Fruit fly (Drosophila melanogaster) whole organism, prepupa: Measurements from ENCODE around the gene CG31013.
A peak's percentile ranks its signal among the peaks of the same experiment; 100 is the strongest.

Experiments
- CG10669 ChIP-seq: fragments of 200-800 bp; sonication (Bioruptor generic); optimal IDR thresholded peaks from 3 replicates; lab custom pipeline; 2018; ENCODE audit warnings: missing biosample characterization, mild to moderate bottlenecking, missing genetic modification characterization, moderate library complexity
- CG11762 ChIP-seq: fragments of 200-800 bp; sonication (Bioruptor generic); optimal IDR thresholded peaks from 3 replicates; lab custom pipeline; 2016; ENCODE audit warnings: missing biosample characterization, missing genetic modification characterization; ENCODE audit not compliant: insufficient read depth
- CG11902 ChIP-seq: fragments of 200-800 bp; sonication (Bioruptor generic); optimal IDR thresholded peaks from 3 replicates; lab custom pipeline; 2016; ENCODE audit warnings: missing biosample characterization, missing genetic modification characterization
- CG15336 ChIP-seq: fragments of 200-800 bp; sonication (Bioruptor generic); IDR thresholded peaks from 2 replicates; pipeline ENCODE4 v1.3.6; 2022; ENCODE audit warnings: missing biosample characterization, missing genetic modification characterization
- CG1621 ChIP-seq: fragments of 200-800 bp; sonication (Bioruptor generic); optimal IDR thresholded peaks from 3 replicates; lab custom pipeline; 2018; ENCODE audit warnings: missing biosample characterization, mild to moderate bottlenecking, missing genetic modification characterization
- CG16779 ChIP-seq: fragments of 200-800 bp; sonication (Bioruptor generic); optimal IDR thresholded peaks from 3 replicates; lab custom pipeline; 2017; ENCODE audit warnings: missing biosample characterization, mild to moderate bottlenecking, missing genetic modification characterization
- CG3032 ChIP-seq: fragments of 200-800 bp; optimal IDR thresholded peaks from 2 replicates; lab custom pipeline; 2019; ENCODE audit warnings: missing biosample characterization, mild to moderate bottlenecking, missing genetic modification characterization, moderate library complexity
- CG32006 ChIP-seq: fragments of 200-800 bp; sonication (Bioruptor generic); optimal IDR thresholded peaks from 3 replicates; lab custom pipeline; 2017; ENCODE audit warnings: missing biosample characterization, mild to moderate bottlenecking, missing genetic modification characterization
- CG3919 ChIP-seq: fragments of 200-800 bp; sonication (Bioruptor generic); optimal IDR thresholded peaks from 3 replicates; lab custom pipeline; 2016; ENCODE audit warnings: missing biosample characterization, missing genetic modification characterization
- CG4318 ChIP-seq: fragments of 200-800 bp; sonication (Bioruptor generic); optimal IDR thresholded peaks from 3 replicates; lab custom pipeline; 2017; ENCODE audit warnings: missing biosample characterization, mild to moderate bottlenecking, missing genetic modification characterization
- CG6163 ChIP-seq: fragments of 200-800 bp; sonication (Bioruptor generic); IDR thresholded peaks from 3 replicates; pipeline ENCODE4 v1.3.6; 2022; ENCODE audit warnings: missing biosample characterization, missing genetic modification characterization
- CG6276 ChIP-seq: fragments of 200-800 bp; sonication (Bioruptor generic); optimal IDR thresholded peaks from 2 replicates; lab custom pipeline; 2017; ENCODE audit warnings: missing biosample characterization, mild to moderate bottlenecking, missing genetic modification characterization
- CG6792 ChIP-seq: fragments of 200-800 bp; sonication (Bioruptor generic); optimal IDR thresholded peaks from 3 replicates; lab custom pipeline; 2016; ENCODE audit warnings: missing biosample characterization, missing genetic modification characterization
- CG6808 ChIP-seq: fragments of 200-800 bp; sonication (Bioruptor generic); optimal IDR thresholded peaks from 3 replicates; lab custom pipeline; 2017; ENCODE audit warnings: missing biosample characterization, missing genetic modification characterization, mild to moderate bottlenecking, moderate library complexity, missing genetic modification reagents
- CG6854 ChIP-seq: fragments of 200-800 bp; sonication (Bioruptor generic); optimal IDR thresholded peaks from 2 replicates; lab custom pipeline; 2017; ENCODE audit warnings: missing biosample characterization, mild to moderate bottlenecking, missing genetic modification characterization
- CG7368 ChIP-seq: fragments of 200-800 bp; sonication (Bioruptor generic); optimal IDR thresholded peaks from 3 replicates; lab custom pipeline; 2016; ENCODE audit warnings: missing biosample characterization, missing genetic modification characterization
- CG8319 ChIP-seq: fragments of 200-800 bp; sonication (Bioruptor generic); optimal IDR thresholded peaks from 3 replicates; lab custom pipeline; 2016; ENCODE audit warnings: missing biosample characterization, missing genetic modification characterization
- CG8632 ChIP-seq: fragments of 200-800 bp; sonication (Bioruptor generic); optimal IDR thresholded peaks from 3 replicates; lab custom pipeline; 2016; ENCODE audit warnings: missing biosample characterization, missing genetic modification characterization
- CG9139 ChIP-seq: fragments of 200-800 bp; sonication (Bioruptor generic); optimal IDR thresholded peaks from 3 replicates; lab custom pipeline; 2017; ENCODE audit warnings: missing biosample characterization, mild to moderate bottlenecking, missing genetic modification characterization
- Eip78C ChIP-seq: fragments of 200-800 bp; sonication (Bioruptor generic); peaks from one replicate; lab custom pipeline; 2016; ENCODE audit warnings: missing biosample characterization, missing genetic modification characterization
- Eip93F ChIP-seq: fragments of 200-800 bp; sonication (Bioruptor generic); optimal IDR thresholded peaks from 2 replicates; lab custom pipeline; 2016; ENCODE audit warnings: missing biosample characterization, mild to moderate bottlenecking, missing genetic modification characterization
- Ets21C ChIP-seq: fragments of 200-800 bp; sonication (Bioruptor generic); optimal IDR thresholded peaks from 3 replicates; lab custom pipeline; 2016; ENCODE audit warnings: missing biosample characterization, missing genetic modification characterization
- Gug ChIP-seq: fragments of 200-800 bp; sonication (Bioruptor generic); IDR thresholded peaks from 2 replicates; pipeline ENCODE4 v1.3.6; 2022; ENCODE audit warnings: missing biosample characterization, missing genetic modification characterization
- Hr38 ChIP-seq: sonication (Bioruptor generic); optimal IDR thresholded peaks from 2 replicates; lab custom pipeline; 2016; ENCODE audit warnings: missing biosample characterization, missing genetic modification characterization
- Hr39 ChIP-seq: fragments of 200-800 bp; sonication (Bioruptor generic); optimal IDR thresholded peaks from 2 replicates; lab custom pipeline; 2016; ENCODE audit warnings: missing biosample characterization, missing genetic modification characterization
- Hr4 ChIP-seq: fragments of 200-800 bp; sonication (Bioruptor generic); optimal IDR thresholded peaks from 3 replicates; lab custom pipeline; 2016; ENCODE audit warnings: missing biosample characterization, missing genetic modification characterization
- Met ChIP-seq: fragments of 200-800 bp; sonication (Bioruptor generic); optimal IDR thresholded peaks from 3 replicates; lab custom pipeline; 2016; ENCODE audit warnings: missing biosample characterization, missing genetic modification characterization
- OdsH ChIP-seq: fragments of 200-800 bp; sonication (Bioruptor generic); optimal IDR thresholded peaks from 3 replicates; lab custom pipeline; 2016; ENCODE audit warnings: missing biosample characterization, missing genetic modification characterization
- Smox ChIP-seq: fragments of 200-800 bp; sonication (Bioruptor generic); optimal IDR thresholded peaks from 3 replicates; lab custom pipeline; 2016; ENCODE audit warnings: missing biosample characterization, missing genetic modification characterization
- Sox102F ChIP-seq: fragments of 200-800 bp; sonication (Bioruptor generic); optimal IDR thresholded peaks from 2 replicates; lab custom pipeline; 2016; ENCODE audit warnings: missing biosample characterization, mild to moderate bottlenecking, missing genetic modification characterization
- acj6 ChIP-seq: fragments of 200-800 bp; sonication (Bioruptor generic); optimal IDR thresholded peaks from 3 replicates; lab custom pipeline; 2016; ENCODE audit warnings: missing biosample characterization, missing genetic modification characterization
- cyc ChIP-seq: fragments of 200-800 bp; sonication (Bioruptor generic); optimal IDR thresholded peaks from 3 replicates; lab custom pipeline; 2016; ENCODE audit warnings: missing biosample characterization, missing genetic modification characterization
- dac ChIP-seq: fragments of 200-800 bp; sonication (Bioruptor generic); optimal IDR thresholded peaks from 2 replicates; lab custom pipeline; 2017; ENCODE audit warnings: missing biosample characterization, mild to moderate bottlenecking, missing genetic modification characterization
- dsx ChIP-seq: fragments of 200-800 bp; optimal IDR thresholded peaks from 3 replicates; lab custom pipeline; 2019; ENCODE audit warnings: missing biosample characterization, mild to moderate bottlenecking, missing genetic modification characterization, moderate library complexity; ENCODE audit not compliant: poor library complexity, severe bottlenecking
- eg ChIP-seq: fragments of 200-800 bp; sonication (Bioruptor generic); IDR thresholded peaks from 3 replicates; pipeline ENCODE4 v1.3.6; 2022; ENCODE audit warnings: missing biosample characterization, missing genetic modification characterization
- esn ChIP-seq: fragments of 200-800 bp; sonication (Bioruptor generic); optimal IDR thresholded peaks from 2 replicates; lab custom pipeline; 2016; ENCODE audit warnings: missing biosample characterization, mild to moderate bottlenecking, missing genetic modification characterization, moderate library complexity
- fd85E ChIP-seq: fragments of 200-800 bp; sonication (Bioruptor generic); optimal IDR thresholded peaks from 3 replicates; lab custom pipeline; 2016; ENCODE audit warnings: missing biosample characterization, missing genetic modification characterization
- lz ChIP-seq: fragments of 200-800 bp; sonication (Bioruptor generic); optimal IDR thresholded peaks from 3 replicates; lab custom pipeline; 2016; ENCODE audit warnings: missing biosample characterization, missing genetic modification characterization
- net ChIP-seq: fragments of 200-800 bp; sonication (Bioruptor generic); optimal IDR thresholded peaks from 3 replicates; lab custom pipeline; 2016; ENCODE audit warnings: missing biosample characterization, missing genetic modification characterization
- salr ChIP-seq, 2 experiments: fragments of 200-800 bp; sonication (Bioruptor generic); optimal IDR thresholded peaks; 3 replicates each; lab custom pipeline; 2016 to 2018; ENCODE audit warnings: missing biosample characterization in 2 of 2, missing genetic modification characterization in 2 of 2, mild to moderate bottlenecking in 1 of 2
- ss ChIP-seq, 2 experiments: fragments of 200-800 bp; sonication (Bioruptor generic); optimal IDR thresholded peaks; 2 replicates in 1 of 2; 3 replicates in 1 of 2; lab custom pipeline; 2017 to 2018; ENCODE audit warnings: mild to moderate bottlenecking in 2 of 2, missing biosample characterization in 2 of 2, missing genetic modification characterization in 2 of 2, moderate library complexity in 1 of 2
- svp ChIP-seq: fragments of 200-800 bp; sonication (Bioruptor generic); peaks from one replicate; lab custom pipeline; 2016; ENCODE audit warnings: missing biosample characterization, missing genetic modification characterization
- topi ChIP-seq: fragments of 200-800 bp; sonication (Bioruptor generic); optimal IDR thresholded peaks from 3 replicates; lab custom pipeline; 2016; ENCODE audit warnings: missing biosample characterization, missing genetic modification characterization

Gene CG31013

dm6 chr3R:30689653-30690052, 44.0 kb upstream of the CG31013 start (continued):
- TF ChIP-seq net (GFP tag; lab: Kevin White, UChicago), result peak; percentile 35
- TF ChIP-seq fd85E (GFP tag; lab: Kevin White, UChicago), result no peak
- TF ChIP-seq CG6163 (GFP tag; lab: Robert Waterston, UW), result peak; percentile 90
- TF ChIP-seq Hr38 (GFP tag; lab: Kevin White, UChicago), result no peak
- peak; percentile 75 for TF ChIP-seq CG3919 (GFP tag; lab: Kevin White, UChicago)
- peak; percentile 69 for TF ChIP-seq CG15336 (GFP tag; lab: Robert Waterston, UW)
- peak; percentile 72; the same call in 2 of the 3 replicates for TF ChIP-seq eg (GFP tag; lab: Robert Waterston, UW)
- peak; percentile 29 for TF ChIP-seq CG10669 (GFP tag; lab: Kevin White, UChicago)
- peak; percentile 15 for TF ChIP-seq CG7368 (GFP tag; lab: Kevin White, UChicago)
- no peak for TF ChIP-seq Hr4 (GFP tag; lab: Kevin White, UChicago)
- no peak for TF ChIP-seq CG9139
- TF ChIP-seq CG3032 (tag; lab: Kevin White, UChicago), result no peak
- no peak for TF ChIP-seq CG4318 (GFP tag; lab: Kevin White, UChicago)
- peak; percentile 79 for TF ChIP-seq topi
- peak; percentile 6 for TF ChIP-seq CG8632 (GFP tag; lab: Kevin White, UChicago)
- TF ChIP-seq CG8319 (GFP tag; lab: Kevin White, UChicago), result peak; percentile 20
- TF ChIP-seq CG16779 (tag; lab: Kevin White, UChicago), result no peak
- TF ChIP-seq OdsH (GFP tag; lab: Kevin White, UChicago), result peak; percentile 42
- peak; percentile 83 for TF ChIP-seq svp (GFP tag; lab: Kevin White, UChicago)
- peak; percentile 46 for TF ChIP-seq CG6854 (GFP tag; lab: Kevin White, UChicago)
- TF ChIP-seq acj6 (GFP tag; lab: Kevin White, UChicago), result peak; percentile 22
- TF ChIP-seq Sox102F, result peak; percentile 60
- peak; percentile 92 for TF ChIP-seq Met
- TF ChIP-seq dsx (GFP tag; lab: Kevin White, UChicago), result no peak
- peak; percentile 51 for TF ChIP-seq CG6276
- peak; percentile 16 for TF ChIP-seq CG6808 (GFP tag; lab: Kevin White, UChicago)
- peak; percentile 61 for TF ChIP-seq Hr39 (GFP tag; lab: Kevin White, UChicago)
- TF ChIP-seq dac, result no peak
- peak; percentile 34 for TF ChIP-seq CG32006 (GFP tag; lab: Kevin White, UChicago)
- TF ChIP-seq Eip78C (GFP tag; lab: Kevin White, UChicago), result peak; percentile 80
- TF ChIP-seq lz (GFP tag; lab: Kevin White, UChicago), result peak; percentile 74
- TF ChIP-seq CG11902 (GFP tag; lab: Kevin White, UChicago), result peak; percentile 32
- TF ChIP-seq cyc (GFP tag; lab: Kevin White, UChicago), result peak; percentile 84
- peak; percentile 64 for TF ChIP-seq Smox (GFP tag; lab: Kevin White, UChicago)
- peak; percentile 77 for TF ChIP-seq esn

- TF ChIP-seq ss (GFP tag; optimal IDR thresholded peaks at IDR 0.05; lab: Kevin White, UChicago) (no peak), Ets21C (GFP tag; lab: Kevin White, UChicago) (no peak), Gug (no peak), OdsH (GFP tag; lab: Kevin White, UChicago) (no peak), CG3919 (GFP tag; lab: Kevin White, UChicago) (no peak), CG8632 (GFP tag; lab: Kevin White, UChicago) (no peak), CG15336 (GFP tag; lab: Robert Waterston, UW) (no peak), CG1621 (tag; lab: Kevin White, UChicago) (no peak), CG6276 (no peak), CG6163 (GFP tag; lab: Robert Waterston, UW) (no peak), CG32006 (GFP tag; lab: Kevin White, UChicago) (no peak), CG6792 (GFP tag; lab: Kevin White, UChicago) (no peak), CG11762 (GFP tag; lab: Kevin White, UChicago) (no peak), fd85E (GFP tag; lab: Kevin White, UChicago) (no peak), Smox (GFP tag; lab: Kevin White, UChicago) (no peak), CG9139 (no peak), salr (GFP tag; optimal IDR thresholded peaks at IDR 0.05; lab: Kevin White, UChicago) (no peak), CG4318 (GFP tag; lab: Kevin White, UChicago) (no peak), Eip93F (GFP tag; lab: Kevin White, UChicago) (no peak)
These were observed 4.0 kb upstream of the CG31013 start, which contains the start of gene CG34433 for dm6 chr3R:30649661-30650060. Gene CG34433, plus strand, starts transcription at chr3R:30649961.
